In the genomic region with DNA sequence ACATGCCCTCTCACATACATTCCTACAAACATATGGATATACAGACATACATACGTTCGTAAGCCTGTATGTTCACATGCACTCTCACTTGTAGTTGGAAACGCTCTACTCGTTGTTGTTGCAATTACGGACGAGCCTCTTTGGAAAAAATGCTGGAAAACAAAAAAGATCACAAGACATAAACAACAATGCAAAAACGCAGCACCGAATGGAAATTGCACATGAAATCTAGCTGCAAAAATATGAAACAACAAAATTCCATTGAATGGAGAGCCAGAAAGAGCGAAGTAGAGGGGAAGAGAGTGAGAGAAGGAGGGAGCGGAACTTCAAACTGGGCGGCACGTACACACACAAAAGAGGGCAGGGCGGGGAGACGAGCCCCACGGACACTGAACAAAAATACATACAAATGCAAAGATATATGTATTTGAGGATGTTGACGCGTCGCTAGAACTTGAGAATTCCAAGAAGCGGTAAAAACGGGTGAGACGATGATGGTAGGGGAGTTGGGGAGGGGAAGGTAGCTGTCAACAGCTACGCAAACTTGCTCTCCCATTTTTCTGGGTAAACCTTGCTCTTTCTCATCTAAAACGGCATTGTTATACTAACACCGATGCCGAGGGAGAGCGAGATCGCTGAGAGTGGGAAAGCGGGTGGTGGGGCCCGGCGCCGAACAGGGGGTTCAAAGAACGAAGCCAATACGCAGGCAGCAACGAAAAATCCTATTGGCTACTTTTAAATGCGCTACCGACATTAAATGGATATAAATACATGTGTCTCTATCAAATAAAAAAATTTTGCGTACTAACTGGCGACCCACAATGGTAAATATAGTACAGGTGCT, we compare ENCODE assay signal across 4 fruit fly cellular contexts.
A peak's percentile ranks its signal among the peaks of the same experiment; 100 is the strongest.
TF ChIP-seq lines count a peak whose summit lies in the region.

No protein-coding gene starts in this region.

TF ChIP-seq in whole organism, embryonic, 481 proteins besides CTCF, POLR2A, EP300 and RAD21 (continued from another document and continues in another):
- TF ChIP-seq tio (GFP tag; optimal IDR thresholded peaks at IDR 0.05; lab: Kevin White, UChicago) (no peak), Sox102F (GFP tag; optimal IDR thresholded peaks at IDR 0.05; lab: Kevin White, UChicago) (peak; percentile 36), HmgZ (tag; optimal IDR thresholded peaks at IDR 0.05; lab: Kevin White, UChicago) (peak; percentile 63), unpg (GFP tag; optimal IDR thresholded peaks at IDR 0.05; lab: Kevin White, UChicago) (peak; percentile 15), inv (GFP tag; IDR thresholded peaks at IDR 0.05; lab: Robert Waterston, UW; ENCODE audit: partially characterized antibody) (no peak), ssp (GFP tag; IDR thresholded peaks at IDR 0.05; lab: Robert Waterston, UW) (0 out of 2 replicates have a peak, but pooled peaks have one; percentile 19), CG30431 (GFP tag; optimal IDR thresholded peaks at IDR 0.05; lab: Kevin White, UChicago) (peak; percentile 14), Oaz (GFP tag; IDR thresholded peaks at IDR 0.05; lab: Robert Waterston, UW) (0 out of 2 replicates have a peak, but pooled peaks have one; percentile 42), B-H2 (GFP tag; optimal IDR thresholded peaks at IDR 0.05; lab: Kevin White, UChicago) (peak; percentile 14), chm (GFP tag; IDR thresholded peaks at IDR 0.05; lab: Robert Waterston, UW) (peak; percentile 48), tap (tag; optimal IDR thresholded peaks at IDR 0.05; lab: Kevin White, UChicago) (peak; percentile 27), da (GFP tag; optimal IDR thresholded peaks at IDR 0.05; lab: Kevin White, UChicago) (no peak), crc (GFP tag; optimal IDR thresholded peaks at IDR 0.05; lab: Kevin White, UChicago) (no peak), pan (optimal IDR thresholded peaks at IDR 0.05; lab: Kevin White, UChicago) (no peak), pan (GFP tag; optimal IDR thresholded peaks at IDR 0.05 in 1 of 2, IDR thresholded peaks at IDR 0.05 in 1 of 2) (peak in 1 of 2 experiments; percentile 35), phol (tag; optimal IDR thresholded peaks at IDR 0.05; lab: Kevin White, UChicago) (peak; percentile 20), Bgb (GFP tag; IDR thresholded peaks at IDR 0.05; lab: Robert Waterston, UW; ENCODE audit: partially characterized antibody) (peak; percentile 48; the same call in 1 of the 2 replicates), schlank (tag; optimal IDR thresholded peaks at IDR 0.05; lab: Kevin White, UChicago) (peak; percentile 1), CG42726 (GFP tag; IDR thresholded peaks at IDR 0.05; lab: Robert Waterston, UW; ENCODE audit: partially characterized antibody) (no peak), Myb (GFP tag; optimal IDR thresholded peaks at IDR 0.05; lab: Kevin White, UChicago) (no peak), CG13624 (GFP tag; optimal IDR thresholded peaks at IDR 0.05; lab: Kevin White, UChicago) (peak; percentile 30), CG18476 (GFP tag; optimal IDR thresholded peaks at IDR 0.05; lab: Kevin White, UChicago) (no peak), CG14965 (GFP tag; optimal IDR thresholded peaks at IDR 0.05; lab: Kevin White, UChicago; ENCODE audit: borderline replicate concordance) (no peak), CG1602 (GFP tag; optimal IDR thresholded peaks at IDR 0.05; lab: Kevin White, UChicago) (peak; percentile 21), CG32532 (GFP tag; IDR thresholded peaks at IDR 0.05; lab: Robert Waterston, UW) (peak; percentile 55), CG15269 (tag; optimal IDR thresholded peaks at IDR 0.05; lab: Kevin White, UChicago) (peak; percentile 68), exex (tag; optimal IDR thresholded peaks at IDR 0.05; lab: Kevin White, UChicago) (peak; percentile 6), C15 (GFP tag; IDR thresholded peaks at IDR 0.05; lab: Robert Waterston, UW) (no peak)

TF ChIP-seq in whole organism, prepupa, 60 proteins besides CTCF, POLR2A, EP300 and RAD21 (continued from another document):
- TF ChIP-seq vri (GFP tag; optimal IDR thresholded peaks at IDR 0.05; lab: Kevin White, UChicago) (peak; percentile 55), Sox102F (GFP tag; optimal IDR thresholded peaks at IDR 0.05; lab: Kevin White, UChicago) (no peak), CG4318 (GFP tag; optimal IDR thresholded peaks at IDR 0.05; lab: Kevin White, UChicago) (peak; percentile 66), Sox15 (GFP tag; optimal IDR thresholded peaks at IDR 0.05; lab: Kevin White, UChicago) (peak; percentile 39), ss (GFP tag; optimal IDR thresholded peaks at IDR 0.05; lab: Kevin White, UChicago) (no peak), CG6276 (GFP tag; optimal IDR thresholded peaks at IDR 0.05; lab: Kevin White, UChicago) (peak; percentile 36), dac (GFP tag; optimal IDR thresholded peaks at IDR 0.05; lab: Kevin White, UChicago) (peak; percentile 41), CG9139 (GFP tag; optimal IDR thresholded peaks at IDR 0.05; lab: Kevin White, UChicago) (no peak), Ets96B (tag; optimal IDR thresholded peaks at IDR 0.05; lab: Kevin White, UChicago) (peak; percentile 34), CG6163 (GFP tag; IDR thresholded peaks at IDR 0.05; lab: Robert Waterston, UW) (peak; percentile 50; the same call in 2 of the 3 replicates), CG10631 (GFP tag; optimal IDR thresholded peaks at IDR 0.05; lab: Kevin White, UChicago) (peak; percentile 19), eg (GFP tag; IDR thresholded peaks at IDR 0.05; lab: Robert Waterston, UW) (peak; percentile 55; the same call in 1 of the 3 replicates), CG11762 (GFP tag; optimal IDR thresholded peaks at IDR 0.05; lab: Kevin White, UChicago; ENCODE audit: insufficient read depth) (peak; percentile 27), topi (GFP tag; optimal IDR thresholded peaks at IDR 0.05; lab: Kevin White, UChicago) (no peak)

TF ChIP-seq in whole organism, pupa, 21 proteins besides CTCF, POLR2A, EP300 and RAD21 (continued from another document):
- TF ChIP-seq D1 (tag; optimal IDR thresholded peaks at IDR 0.05; lab: Kevin White, UChicago) (no peak), gl (tag; optimal IDR thresholded peaks at IDR 0.05; lab: Kevin White, UChicago) (no peak), CG8301 (tag; optimal IDR thresholded peaks at IDR 0.05; lab: Kevin White, UChicago) (no peak), CG13204 (GFP tag; optimal IDR thresholded peaks at IDR 0.05; lab: Kevin White, UChicago) (no peak)
TF ChIP-seq in whole organism, pupa: peak in this region for 13.

TF ChIP-seq in whole organism, wandering third instar larva, 38 proteins besides CTCF, POLR2A, EP300 and RAD21 (continued from another document):
- TF ChIP-seq N (GFP tag; optimal IDR thresholded peaks at IDR 0.05; lab: Kevin White, UChicago) (no peak), HLH106 (tag; optimal IDR thresholded peaks at IDR 0.05; lab: Kevin White, UChicago) (peak; percentile 21), dl (GFP tag; optimal IDR thresholded peaks at IDR 0.05; lab: Kevin White, UChicago; ENCODE audit: insufficient read depth in 1 of 2, partially characterized antibody in 2 of 2) (peak in 1 of 2 experiments; percentile 79), Dif (GFP tag; optimal IDR thresholded peaks at IDR 0.05; lab: Kevin White, UChicago; ENCODE audit: partially characterized antibody) (peak; percentile 71), Mio (GFP tag; optimal IDR thresholded peaks at IDR 0.05; lab: Kevin White, UChicago) (peak; percentile 22), woc (GFP tag; optimal IDR thresholded peaks at IDR 0.05; lab: Kevin White, UChicago) (peak; percentile 78), dsf (GFP tag; optimal IDR thresholded peaks at IDR 0.05; lab: Kevin White, UChicago; ENCODE audit: borderline replicate concordance) (no peak), sage (GFP tag; optimal IDR thresholded peaks at IDR 0.05; lab: Kevin White, UChicago) (no peak), pan (optimal IDR thresholded peaks at IDR 0.05; lab: Kevin White, UChicago) (no peak), Sp1 (GFP tag; optimal IDR thresholded peaks at IDR 0.05; lab: Kevin White, UChicago) (no peak), Hr83 (GFP tag; optimal IDR thresholded peaks at IDR 0.05; lab: Kevin White, UChicago; ENCODE audit: poor library complexity, severe bottlenecking) (peak; percentile 77), CrebA (GFP tag; optimal IDR thresholded peaks at IDR 0.05; lab: Kevin White, UChicago; ENCODE audit: borderline replicate concordance) (peak; percentile 94), sv (GFP tag; optimal IDR thresholded peaks at IDR 0.05; lab: Kevin White, UChicago) (no peak), Hr78 (GFP tag; optimal IDR thresholded peaks at IDR 0.05; lab: Kevin White, UChicago) (no peak), CG32264 (GFP tag; optimal IDR thresholded peaks at IDR 0.05; lab: Kevin White, UChicago) (no peak), Dfd (GFP tag; optimal IDR thresholded peaks at IDR 0.05; lab: Kevin White, UChicago) (no peak), GATAd (GFP tag; optimal IDR thresholded peaks at IDR 0.05; lab: Kevin White, UChicago) (no peak), rgr (GFP tag; optimal IDR thresholded peaks at IDR 0.05; lab: Kevin White, UChicago) (peak; percentile 23), Hnf4 (GFP tag; optimal IDR thresholded peaks at IDR 0.05; lab: Kevin White, UChicago) (peak; percentile 82)
TF ChIP-seq in whole organism, wandering third instar larva: peak in this region for 18.
